Worm (Caenorhabditis elegans): ENCODE results near the gene str-198.
A peak's percentile ranks its signal among the peaks of the same experiment; 100 is the strongest.

The str-198 gene

ce11 chrV:16047508-16047907 lies at the start of gene str-198:
Gene str-198, plus strand, starts transcription at chrV:16047808.
- TF ChIP-seq ctbp-1 (GFP tag; IDR thresholded peaks at IDR 0.05) (no peak), F44E2.7 (GFP tag; IDR thresholded peaks at IDR 0.05) (no peak), nhr-10 (tag; optimal IDR thresholded peaks at IDR 0.05) (no peak), jun-1 (tag; optimal IDR thresholded peaks at IDR 0.05) (no peak), vab-7 (GFP tag; IDR thresholded peaks at IDR 0.05) (no peak), gei-8 (GFP tag; optimal IDR thresholded peaks at IDR 0.05) (no peak), T26A8.4 (GFP tag; IDR thresholded peaks at IDR 0.05) (no peak), dve-1 (tag; optimal IDR thresholded peaks at IDR 0.05; ENCODE audit: insufficient read depth) (no peak), daf-16 (GFP tag; optimal IDR thresholded peaks at IDR 0.05) (no peak), daf-16 (tag; optimal IDR thresholded peaks at IDR 0.05) (no peak), nhr-42 (GFP tag; IDR thresholded peaks at IDR 0.05) (no peak), pqm-1 (tag; optimal IDR thresholded peaks at IDR 0.05) (no peak), snpc-4 (tag; optimal IDR thresholded peaks at IDR 0.05) (no peak), saeg-2 (GFP tag; IDR thresholded peaks at IDR 0.05) (no peak), nhr-48 (tag; optimal IDR thresholded peaks at IDR 0.05) (no peak), lir-3 (tag; optimal IDR thresholded peaks at IDR 0.05) (no peak)

ce11 chrV:16000433-16000832 lies 47.2 kb upstream of the str-198 start, which contains the start of gene nhr-50:
Gene nhr-50, minus strand, starts transcription at chrV:16000631.
- TF ChIP-seq mes-2 (tag; optimal IDR thresholded peaks at IDR 0.05; ENCODE audit: poor library complexity, severe bottlenecking) (no peak), lir-3 (tag; optimal IDR thresholded peaks at IDR 0.05) (no peak), mdt-29 (GFP tag; IDR thresholded peaks at IDR 0.05) (no peak), nhr-102 (tag; optimal IDR thresholded peaks at IDR 0.05) (no peak), T20F7.1 (GFP tag; optimal IDR thresholded peaks at IDR 0.05) (no peak), Y75B8A.6 (GFP tag; IDR thresholded peaks at IDR 0.05) (no peak), daf-19 (GFP tag; conservative IDR thresholded peaks at IDR 0.05) (0 out of 2 replicates have a peak, but pooled peaks have one; percentile 51), Y5F2A.4 (GFP tag; optimal IDR thresholded peaks at IDR 0.05) (no peak), ama-1 (optimal IDR thresholded peaks at IDR 0.05) (no peak), nhr-11 (tag; optimal IDR thresholded peaks at IDR 0.05) (no peak), unc-62 (GFP tag; optimal IDR thresholded peaks at IDR 0.05 in 1 of 2) (peak in 1 of 2 experiments; percentile 1), unc-62 (tag; optimal IDR thresholded peaks at IDR 0.05) (no peak), Y48G9A.11 (GFP tag; IDR thresholded peaks at IDR 0.05) (no peak), mep-1 (tag; optimal IDR thresholded peaks at IDR 0.05) (no peak), jun-1 (tag; optimal IDR thresholded peaks at IDR 0.05) (peak; percentile 18), nhr-6 (tag; optimal IDR thresholded peaks at IDR 0.05) (peak; percentile 93), mdl-1 (tag; optimal IDR thresholded peaks at IDR 0.05) (peak; percentile 1 to 73), aha-1 (tag) (peak; percentile 39), lin-15B (tag; optimal IDR thresholded peaks at IDR 0.05) (no peak), hmg-1.1 (GFP tag; IDR thresholded peaks at IDR 0.05) (no peak), madf-5 (GFP tag; IDR thresholded peaks at IDR 0.05) (no peak), ceh-82 (tag; optimal IDR thresholded peaks at IDR 0.05) (no peak), Y105C5A.15 (GFP tag; IDR thresholded peaks at IDR 0.05) (no peak), dmd-6 (GFP tag; IDR thresholded peaks at IDR 0.05) (peak; percentile 90), mxl-2 (GFP tag; conservative IDR thresholded peaks at IDR 0.05) (no peak), lsy-2 (tag; optimal IDR thresholded peaks at IDR 0.05) (no peak), ceh-44 (GFP tag; IDR thresholded peaks at IDR 0.05) (no peak), dpl-1 (GFP tag; optimal IDR thresholded peaks at IDR 0.05) (peak; percentile 31), arid-1 (GFP tag; conservative IDR thresholded peaks at IDR 0.05) (0 out of 2 replicates have a peak, but pooled peaks have one; percentile 8), zfp-2 (tag; optimal IDR thresholded peaks at IDR 0.05) (no peak), saeg-2 (GFP tag; IDR thresholded peaks at IDR 0.05) (no peak), nhr-77 (tag; optimal IDR thresholded peaks at IDR 0.05) (peak; percentile 66), dve-1 (tag; optimal IDR thresholded peaks at IDR 0.05; ENCODE audit: insufficient read depth) (peak; percentile 85), tag-97 (GFP tag; IDR thresholded peaks at IDR 0.05) (no peak), gei-8 (GFP tag; optimal IDR thresholded peaks at IDR 0.05) (no peak), madf-9 (GFP tag; conservative IDR thresholded peaks at IDR 0.05) (no peak), nhr-48 (tag; optimal IDR thresholded peaks at IDR 0.05) (peak; percentile 44), skn-1 (tag; optimal IDR thresholded peaks at IDR 0.05) (no peak), hlh-30 (tag; optimal IDR thresholded peaks at IDR 0.05; ENCODE audit: insufficient read depth) (peak; percentile 80), nhr-42 (GFP tag; IDR thresholded peaks at IDR 0.05) (no peak), zag-1 (tag; optimal IDR thresholded peaks at IDR 0.05) (no peak), aly-2 (tag; optimal IDR thresholded peaks at IDR 0.05) (no peak), pqm-1 (tag; optimal IDR thresholded peaks at IDR 0.05) (peak; percentile 35)

Measured in whole organism, L4 larva.